Worm (Caenorhabditis elegans) whole organism, L2 larva: ENCODE results near the gene dna-2.

ENCODE experiments used
- C34F6.9 ChIP-seq: fragments of 150-350 bp; optimal IDR thresholded peaks from 2 replicates; lab custom pipeline; 2014; ENCODE audit warnings: missing biosample characterization, missing genetic modification characterization
- Y55F3AM.14 ChIP-seq: fragments of 200-800 bp; sonication (Bioruptor generic); optimal IDR thresholded peaks from 2 replicates; lab custom pipeline; 2018; ENCODE audit warnings: mild to moderate bottlenecking, missing genetic modification characterization, missing compliant biosample characterization
- ZK546.5 ChIP-seq: sonication (generic microtip); optimal IDR thresholded peaks from 2 replicates; lab custom pipeline; 2017; ENCODE audit warnings: missing biosample characterization, missing genetic modification characterization
- alr-1 ChIP-seq: fragments of 150-350 bp; optimal IDR thresholded peaks from 2 replicates; lab custom pipeline; 2014; ENCODE audit warnings: missing biosample characterization, missing genetic modification characterization
- aly-2 ChIP-seq: fragments of 150-350 bp; optimal IDR thresholded peaks from 2 replicates; lab custom pipeline; 2014; ENCODE audit warnings: missing biosample characterization, missing genetic modification characterization
- ama-1 ChIP-seq: fragments of 150-350 bp; optimal IDR thresholded peaks from 2 replicates; lab custom pipeline; 2018; ENCODE audit warnings: inconsistent platforms
- blmp-1 ChIP-seq: sonication (generic microtip); optimal IDR thresholded peaks from 2 replicates; lab custom pipeline; 2017; ENCODE audit warnings: missing genetic modification characterization, mild to moderate bottlenecking, missing compliant biosample characterization, antibody characterized with exemption, moderate library complexity; ENCODE audit not compliant: insufficient read depth
- ceh-16 ChIP-seq: fragments of 150-350 bp; optimal IDR thresholded peaks from 2 replicates; lab custom pipeline; 2014; ENCODE audit warnings: missing biosample characterization, missing genetic modification characterization
- ceh-82 ChIP-seq: fragments of 150-350 bp; optimal IDR thresholded peaks from 2 replicates; lab custom pipeline; 2014; ENCODE audit warnings: missing biosample characterization, missing genetic modification characterization
- crh-2 ChIP-seq: sonication (generic microtip); optimal IDR thresholded peaks from 2 replicates; lab custom pipeline; 2017; ENCODE audit warnings: missing biosample characterization, missing genetic modification characterization
- dmd-4 ChIP-seq: sonication (generic microtip); optimal IDR thresholded peaks from 2 replicates; lab custom pipeline; 2017; ENCODE audit warnings: missing biosample characterization, missing genetic modification characterization
- egl-27 ChIP-seq: sonication (generic microtip); optimal IDR thresholded peaks from 3 replicates; lab custom pipeline; 2017; ENCODE audit warnings: missing biosample characterization, missing genetic modification reagents, missing genetic modification characterization
- elt-1 ChIP-seq: fragments of 150-350 bp; optimal IDR thresholded peaks from 2 replicates; lab custom pipeline; 2014; ENCODE audit warnings: missing biosample characterization, missing genetic modification characterization
- elt-3 ChIP-seq: sonication (generic microtip); optimal IDR thresholded peaks from 2 replicates; lab custom pipeline; 2017; ENCODE audit warnings: missing biosample characterization, missing genetic modification characterization
- fos-1 ChIP-seq: fragments of 150-350 bp; optimal IDR thresholded peaks from 2 replicates; lab custom pipeline; 2014; ENCODE audit warnings: missing biosample characterization, missing genetic modification characterization
- lin-13 ChIP-seq: fragments of 150-350 bp; optimal IDR thresholded peaks from 2 replicates; lab custom pipeline; 2014; ENCODE audit warnings: missing biosample characterization, missing genetic modification reagents, missing genetic modification characterization
- lin-39 ChIP-seq: fragments of 150-350 bp; optimal IDR thresholded peaks from 2 replicates; lab custom pipeline; 2014; ENCODE audit warnings: missing biosample characterization, missing genetic modification reagents, missing genetic modification characterization
- mab-5 ChIP-seq: fragments of 150-350 bp; optimal IDR thresholded peaks from 2 replicates; lab custom pipeline; 2014; ENCODE audit warnings: missing biosample characterization, missing genetic modification characterization
- mbf-1 ChIP-seq: sonication (generic microtip); optimal IDR thresholded peaks from 2 replicates; lab custom pipeline; 2017; ENCODE audit warnings: missing biosample characterization, missing genetic modification characterization
- nhr-10 ChIP-seq: sonication (generic microtip); optimal IDR thresholded peaks from 2 replicates; lab custom pipeline; 2017; ENCODE audit warnings: missing biosample characterization, missing genetic modification characterization
- nhr-11 ChIP-seq: fragments of 150-350 bp; optimal IDR thresholded peaks from 2 replicates; lab custom pipeline; 2014; ENCODE audit warnings: missing biosample characterization, missing genetic modification characterization
- nhr-12 ChIP-seq: fragments of 150-350 bp; optimal IDR thresholded peaks from 2 replicates; lab custom pipeline; 2014; ENCODE audit warnings: missing biosample characterization, missing genetic modification characterization
- nhr-129 ChIP-seq: fragments of 150-350 bp; optimal IDR thresholded peaks from 2 replicates; lab custom pipeline; 2014; ENCODE audit warnings: missing biosample characterization, missing genetic modification characterization
- nhr-23 ChIP-seq: fragments of 150-350 bp; optimal IDR thresholded peaks from 2 replicates; lab custom pipeline; 2014; ENCODE audit warnings: missing biosample characterization, missing genetic modification reagents, missing genetic modification characterization
- nhr-237 ChIP-seq: fragments of 150-350 bp; optimal IDR thresholded peaks from 2 replicates; lab custom pipeline; 2014; ENCODE audit warnings: missing biosample characterization, missing genetic modification characterization
- nhr-25 ChIP-seq: fragments of 150-350 bp; sonication (generic microtip); optimal IDR thresholded peaks from 3 replicates; lab custom pipeline; 2014; ENCODE audit warnings: missing biosample characterization, missing genetic modification characterization
- nhr-77 ChIP-seq: fragments of 150-350 bp; optimal IDR thresholded peaks from 2 replicates; lab custom pipeline; 2014; ENCODE audit warnings: missing biosample characterization, missing genetic modification characterization
- peb-1 ChIP-seq: fragments of 150-350 bp; optimal IDR thresholded peaks from 2 replicates; lab custom pipeline; 2014; ENCODE audit warnings: missing biosample characterization, missing genetic modification characterization
- sma-3 ChIP-seq: sonication (generic microtip); optimal IDR thresholded peaks from 2 replicates; lab custom pipeline; 2016; ENCODE audit warnings: missing genetic modification reagents, missing genetic modification characterization, missing compliant biosample characterization
- snpc-4 ChIP-seq: fragments of 150-350 bp; optimal IDR thresholded peaks from 2 replicates; lab custom pipeline; 2014; ENCODE audit warnings: missing biosample characterization, missing genetic modification characterization
- unc-55 ChIP-seq: fragments of 150-350 bp; sonication (generic microtip); optimal IDR thresholded peaks from 3 replicates; lab custom pipeline; 2014; ENCODE audit warnings: missing biosample characterization, missing genetic modification reagents, missing genetic modification characterization
- unc-62 ChIP-seq: fragments of 150-350 bp; optimal IDR thresholded peaks from 2 replicates; lab custom pipeline; 2014; ENCODE audit warnings: missing biosample characterization, missing genetic modification reagents, missing genetic modification characterization
- ztf-1 ChIP-seq: fragments of 200-800 bp; sonication (Bioruptor generic); conservative IDR thresholded peaks from 2 replicates; pipeline ENCODE4 v1.3.6; 2022; ENCODE audit warnings: missing genetic modification characterization, missing compliant biosample characterization
- ztf-4 ChIP-seq: fragments of 150-350 bp; optimal IDR thresholded peaks from 2 replicates; lab custom pipeline; 2014; ENCODE audit warnings: missing biosample characterization, missing genetic modification characterization

The dna-2 gene

DNA sequence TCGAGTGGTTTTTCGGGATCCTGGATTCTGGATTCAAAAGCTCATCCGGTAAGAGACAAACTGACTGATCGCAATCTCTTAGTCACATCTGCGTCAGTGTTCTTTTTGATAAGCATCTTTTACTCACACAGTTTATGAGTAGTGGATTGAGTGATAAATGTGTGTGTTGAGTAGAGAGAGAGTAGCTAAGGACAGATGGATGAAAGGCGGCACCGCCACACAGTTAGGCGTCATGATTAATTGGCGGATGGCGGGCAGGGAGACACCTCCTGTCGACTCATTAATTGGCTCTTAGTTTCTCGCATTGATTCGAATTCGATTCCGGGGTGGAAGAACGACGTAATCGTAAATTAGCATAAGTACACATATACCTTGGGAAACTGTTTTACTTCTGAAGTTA, 16.2 kb downstream of the dna-2 start:
- peak; percentile 54 for TF ChIP-seq ceh-16 (tag; lab: Kevin White, UChicago)
- TF ChIP-seq crh-2 (tag; lab: Kevin White, UChicago) = no peak
- TF ChIP-seq nhr-77 (tag; lab: Kevin White, UChicago) = no peak
- TF ChIP-seq lin-13 = no peak
- TF ChIP-seq egl-27 (tag; lab: Kevin White, UChicago) = no peak
- TF ChIP-seq unc-62 (GFP tag; lab: Kevin White, UChicago) = no peak
- no peak for TF ChIP-seq mab-5 (tag; lab: Kevin White, UChicago)

DNA sequence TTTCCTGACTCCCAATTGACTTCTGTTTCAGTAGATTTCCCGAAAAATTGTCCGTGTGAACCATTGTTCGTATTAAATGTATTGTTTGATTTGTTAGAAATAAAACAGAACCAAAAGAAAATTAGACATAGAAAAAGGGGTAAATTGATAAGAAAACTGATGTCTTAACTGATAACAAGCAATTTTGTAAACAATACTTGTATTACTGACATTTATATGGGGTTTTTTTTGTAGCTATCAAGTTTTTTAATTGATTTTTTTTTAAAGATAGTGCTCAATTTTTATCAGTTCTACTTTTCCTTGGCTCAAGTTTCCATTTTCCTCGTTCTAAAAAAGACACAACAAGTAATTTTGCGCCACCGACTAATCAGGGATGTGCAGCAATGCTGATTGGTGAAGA, 19.0 kb downstream of the dna-2 start:
- TF ChIP-seq snpc-4 (tag; lab: Kevin White, UChicago) (no peak), nhr-12 (no peak), fos-1 (tag; lab: Kevin White, UChicago) (peak; percentile 17), ceh-16 (tag; lab: Kevin White, UChicago) (no peak), ama-1 (lab: Kevin White, UChicago) (no peak)

DNA sequence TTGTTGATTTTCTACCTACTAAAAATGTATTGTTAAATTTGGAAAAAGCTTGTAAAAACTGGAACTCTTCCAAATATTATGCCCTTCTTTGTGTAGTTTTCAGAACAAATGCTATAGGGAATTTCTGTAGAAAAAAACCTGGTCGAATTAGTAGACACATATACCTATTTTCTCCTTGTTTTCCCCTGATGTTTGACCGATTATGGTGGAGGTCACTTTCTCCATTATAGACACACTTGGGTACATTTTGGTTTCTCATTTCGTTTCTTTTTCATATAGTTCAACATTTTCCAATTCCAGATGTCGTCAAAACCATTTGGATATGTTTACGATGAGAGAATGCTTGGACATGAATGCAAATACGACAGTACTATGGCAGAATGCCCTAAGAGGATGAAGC, 20.5 kb downstream of the dna-2 start, which contains the start of gene hda-5:
TSS of gene hda-5 (plus strand) at position 301 of the 400 bp plus-strand sequence.
- no peak for TF ChIP-seq unc-55 (GFP tag; lab: Kevin White, UChicago)
- TF ChIP-seq Y55F3AM.14 (GFP tag; lab: Kevin White, UChicago) = no peak
- no peak for TF ChIP-seq nhr-23 (tag; lab: Kevin White, UChicago)
- TF ChIP-seq egl-27 (tag; lab: Kevin White, UChicago) = no peak
- TF ChIP-seq peb-1 (tag; lab: Kevin White, UChicago) = no peak
- no peak for TF ChIP-seq blmp-1 (tag; lab: Kevin White, UChicago)
- TF ChIP-seq ama-1 (lab: Kevin White, UChicago) = no peak
- TF ChIP-seq nhr-10 (tag; lab: Kevin White, UChicago) = no peak
- no peak for TF ChIP-seq lin-39
- TF ChIP-seq unc-62 (GFP tag; lab: Kevin White, UChicago) = no peak
- no peak for TF ChIP-seq C34F6.9 (tag; lab: Kevin White, UChicago)
- no peak for TF ChIP-seq aly-2
- no peak for TF ChIP-seq alr-1
- TF ChIP-seq mbf-1 = no peak
- no peak for TF ChIP-seq nhr-77 (tag; lab: Kevin White, UChicago)
- TF ChIP-seq ceh-82 (tag; lab: Kevin White, UChicago) = no peak
- TF ChIP-seq mab-5 (tag; lab: Kevin White, UChicago) = no peak
- no peak for TF ChIP-seq ztf-1 (GFP tag; lab: Robert Waterston, UW)

DNA sequence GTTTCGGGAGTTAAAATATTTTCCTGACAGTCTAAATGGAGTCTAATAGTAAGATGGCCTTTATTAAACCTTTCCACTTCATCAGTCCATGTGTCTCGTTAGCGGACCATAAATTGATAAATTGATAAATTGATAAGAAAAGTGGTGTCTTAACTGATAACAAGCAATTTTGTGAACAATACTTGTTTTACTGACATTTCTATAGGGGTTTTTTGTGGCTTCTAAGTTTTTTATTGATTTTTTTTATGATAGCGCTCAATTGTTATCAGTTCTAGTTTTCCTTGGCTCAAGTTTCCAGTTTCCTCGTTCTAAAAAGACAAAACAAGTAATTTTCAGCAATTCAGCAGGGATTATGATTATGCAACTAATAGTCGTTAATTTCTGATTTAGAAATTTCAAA, 24.2 kb downstream of the dna-2 start, which contains the start of gene F43G6.17:
TSS of gene F43G6.17 (plus strand) at position 301 of the 400 bp plus-strand sequence.
- TF ChIP-seq nhr-25 (tag; lab: Kevin White, UChicago) (no peak), nhr-237 (no peak), snpc-4 (tag; lab: Kevin White, UChicago) (no peak), ztf-4 (tag; lab: Kevin White, UChicago) (no peak), nhr-129 (tag; lab: Kevin White, UChicago) (no peak), unc-55 (GFP tag; lab: Kevin White, UChicago) (no peak), sma-3 (no peak), nhr-23 (tag; lab: Kevin White, UChicago) (no peak), egl-27 (tag; lab: Kevin White, UChicago) (no peak), lin-13 (no peak), nhr-11 (tag; lab: Kevin White, UChicago) (no peak), elt-3 (tag; lab: Kevin White, UChicago) (no peak), ZK546.5 (tag; lab: Kevin White, UChicago) (no peak), nhr-77 (tag; lab: Kevin White, UChicago) (no peak), elt-1 (tag; lab: Kevin White, UChicago) (no peak), Y55F3AM.14 (GFP tag; lab: Kevin White, UChicago) (no peak), aly-2 (no peak), lin-39 (no peak), peb-1 (tag; lab: Kevin White, UChicago) (no peak), dmd-4 (tag; lab: Kevin White, UChicago) (no peak)

DNA sequence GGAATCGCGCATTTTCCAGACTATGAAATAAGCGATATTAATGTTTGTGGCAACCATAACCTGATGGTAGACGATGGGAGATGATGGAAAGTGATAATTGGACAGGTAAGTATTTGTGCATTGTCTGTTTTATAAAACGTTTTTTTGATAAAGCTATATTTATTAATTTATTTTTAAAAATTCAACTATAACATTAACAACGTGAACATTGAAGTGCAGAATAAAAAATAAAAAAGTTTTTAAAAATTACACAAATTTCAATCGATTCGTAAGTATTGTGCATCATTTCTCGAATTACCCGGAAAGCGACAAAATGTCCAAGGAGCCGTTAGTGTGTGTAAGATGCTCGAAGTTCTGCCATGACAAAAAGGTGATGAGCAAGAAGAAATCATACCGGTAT, 28.0 kb downstream of the dna-2 start, which contains the start of gene jmjd-1.1:
TSS of gene jmjd-1.1 (plus strand) at position 301 of the 400 bp plus-strand sequence.
- TF ChIP-seq ceh-16 (tag; lab: Kevin White, UChicago) = no peak
- TF ChIP-seq nhr-11 (tag; lab: Kevin White, UChicago) = no peak
- TF ChIP-seq crh-2 (tag; lab: Kevin White, UChicago) = no peak
- TF ChIP-seq ztf-4 (tag; lab: Kevin White, UChicago) = no peak
